Worm (Caenorhabditis elegans): ENCODE data around the gene jbts-14.

DNA sequence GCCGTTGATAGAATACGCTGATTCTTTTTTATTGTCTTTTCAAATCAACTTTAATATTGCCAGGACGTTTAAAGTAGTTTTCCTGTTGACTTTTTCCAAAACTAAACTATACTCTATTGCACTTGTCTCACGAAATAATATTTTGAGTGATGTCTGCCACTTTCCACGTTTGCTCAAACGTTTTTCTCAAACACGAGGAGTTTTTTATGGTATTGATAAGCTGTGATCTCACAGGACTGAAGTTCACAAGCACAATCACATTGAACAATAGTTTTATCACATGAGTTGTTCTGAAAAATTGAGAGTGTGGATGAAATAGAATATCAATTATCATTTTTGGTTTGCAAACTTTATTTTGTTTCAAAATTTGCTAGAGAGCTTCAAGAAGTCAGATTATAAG is 15.8 kb downstream of the jbts-14 start:
- TF ChIP-seq ztf-4 (tag; optimal IDR thresholded peaks at IDR 0.05) (no peak), zag-1 (tag; optimal IDR thresholded peaks at IDR 0.05) (no peak), lin-15B (tag; optimal IDR thresholded peaks at IDR 0.05) (no peak), ama-1 (optimal IDR thresholded peaks at IDR 0.05) (no peak)

Data from whole organism, L3 larva.